Worm (Caenorhabditis elegans) whole organism, young adult: ENCODE results near the gene T08B6.9.

Experiments
- B0019.2 ChIP-seq: fragments of 200-800 bp; sonication (Bioruptor generic); conservative IDR thresholded peaks from 2 replicates; pipeline ENCODE4 v1.3.6; 2022; ENCODE audit warnings: missing genetic modification reagents, missing genetic modification characterization, missing compliant biosample characterization
- C06A6.2 ChIP-seq: fragments of 200-800 bp; sonication (Bioruptor generic); conservative IDR thresholded peaks from 2 replicates; pipeline ENCODE4 v1.3.6; 2022; ENCODE audit warnings: missing genetic modification characterization, missing compliant biosample characterization
- C17E4.6 ChIP-seq: fragments of 200-800 bp; sonication (Bioruptor generic); IDR thresholded peaks from 2 replicates; pipeline ENCODE4 v1.3.6; 2022; ENCODE audit warnings: missing genetic modification reagents, missing genetic modification characterization, missing compliant biosample characterization
- F10E7.11 ChIP-seq: sonication (generic microtip); optimal IDR thresholded peaks from 2 replicates; lab custom pipeline; 2017; ENCODE audit warnings: mild to moderate bottlenecking, missing genetic modification characterization, moderate library complexity, missing compliant biosample characterization
- F33H1.4 ChIP-seq: fragments of 200-800 bp; sonication (Bioruptor generic); IDR thresholded peaks from 2 replicates; pipeline ENCODE4 v1.3.6; 2022; ENCODE audit warnings: missing genetic modification reagents, missing genetic modification characterization, missing compliant biosample characterization
- F37B4.10 ChIP-seq: fragments of 200-800 bp; sonication (Bioruptor generic); IDR thresholded peaks from 2 replicates; pipeline ENCODE4 v1.3.6; 2022; ENCODE audit warnings: missing genetic modification characterization, missing compliant biosample characterization
- F52B5.7 ChIP-seq: sonication (generic microtip); optimal IDR thresholded peaks from 2 replicates; lab custom pipeline; 2016; ENCODE audit warnings: mild to moderate bottlenecking, missing genetic modification characterization, missing compliant biosample characterization
- T26A5.8 ChIP-seq: sonication (generic microtip); optimal IDR thresholded peaks from 2 replicates; lab custom pipeline; 2016; ENCODE audit warnings: missing genetic modification characterization, missing compliant biosample characterization
- akir-1 ChIP-seq: fragments of 200-800 bp; sonication (Bioruptor generic); optimal IDR thresholded peaks from 2 replicates; lab custom pipeline; 2018; ENCODE audit warnings: mild to moderate bottlenecking, missing genetic modification characterization, moderate library complexity, missing compliant biosample characterization
- ama-1 ChIP-seq, 3 experiments: fragments of 150-350 bp in 1 of 3; sonication (generic microtip) in 2 of 3; optimal IDR thresholded peaks; 2 replicates each; lab custom pipeline; 2014 to 2018; ENCODE audit warnings: missing biosample characterization in 2 of 3, missing genetic modification characterization in 2 of 3, missing genetic modification reagents in 2 of 3
- attf-3 ChIP-seq: fragments of 200-800 bp; sonication (Bioruptor generic); conservative IDR thresholded peaks from 2 replicates; pipeline ENCODE4 v1.3.6; 2022; ENCODE audit warnings: missing genetic modification reagents, missing genetic modification characterization, missing compliant biosample characterization
- attf-5 ChIP-seq: fragments of 200-800 bp; sonication (Bioruptor generic); optimal IDR thresholded peaks from 2 replicates; lab custom pipeline; 2018; ENCODE audit warnings: mild to moderate bottlenecking, missing genetic modification characterization, missing compliant biosample characterization
- bed-2 ChIP-seq: fragments of 200-800 bp; sonication (Bioruptor generic); IDR thresholded peaks from 2 replicates; pipeline ENCODE4 v1.3.6; 2022; ENCODE audit warnings: missing genetic modification reagents, missing genetic modification characterization, missing compliant biosample characterization
- cebp-1 ChIP-seq, 2 experiments: fragments of 200-800 bp in 1 of 2; sonication (Bioruptor generic) in 1 of 2; sonication (generic microtip) in 1 of 2; IDR thresholded peaks in 1 of 2; optimal IDR thresholded peaks in 1 of 2; 2 replicates each; pipeline versions ENCODE4 v1.3.6 to Lab custom; 2017 to 2022; ENCODE audit warnings: missing compliant biosample characterization in 2 of 2, missing genetic modification characterization in 2 of 2, mild to moderate bottlenecking in 1 of 2, missing genetic modification reagents in 1 of 2, moderate library complexity in 1 of 2
- cebp-2 ChIP-seq: fragments of 200-800 bp; sonication (Bioruptor generic); IDR thresholded peaks from 2 replicates; pipeline ENCODE4 v1.3.6; 2022; ENCODE audit warnings: missing genetic modification characterization, missing compliant biosample characterization
- fkh-3 ChIP-seq: sonication (generic microtip); optimal IDR thresholded peaks from 2 replicates; lab custom pipeline; 2016; ENCODE audit warnings: mild to moderate bottlenecking, missing genetic modification characterization, missing compliant biosample characterization
- hlh-12 ChIP-seq: sonication (generic microtip); optimal IDR thresholded peaks from 2 replicates; lab custom pipeline; 2016; ENCODE audit warnings: missing genetic modification characterization, missing compliant biosample characterization
- hmg-20 ChIP-seq: fragments of 200-800 bp; sonication (Bioruptor generic); IDR thresholded peaks from 2 replicates; pipeline ENCODE4 v1.3.6; 2022; ENCODE audit warnings: missing genetic modification reagents, missing genetic modification characterization, missing compliant biosample characterization
- lsy-27 ChIP-seq: sonication (generic microtip); optimal IDR thresholded peaks from 2 replicates; lab custom pipeline; 2017; ENCODE audit warnings: missing genetic modification characterization, mild to moderate bottlenecking, missing compliant biosample characterization, antibody characterized with exemption, missing genotype, borderline replicate concordance; ENCODE audit not compliant: insufficient read depth
- madf-8 ChIP-seq: fragments of 200-800 bp; sonication (Bioruptor generic); conservative IDR thresholded peaks from 2 replicates; pipeline ENCODE4 v1.3.6; 2022; ENCODE audit warnings: missing genetic modification reagents, missing genetic modification characterization, missing compliant biosample characterization
- mcd-1 ChIP-seq: fragments of 200-800 bp; sonication (Bioruptor generic); IDR thresholded peaks from 2 replicates; pipeline ENCODE4 v1.3.6; 2022; ENCODE audit warnings: missing genetic modification reagents, missing genetic modification characterization, missing compliant biosample characterization
- mes-4 ChIP-seq: sonication (generic microtip); optimal IDR thresholded peaks from 2 replicates; lab custom pipeline; 2016; ENCODE audit warnings: missing genotype, missing genetic modification characterization, missing compliant biosample characterization
- nfya-1 ChIP-seq: sonication (generic microtip); optimal IDR thresholded peaks from 2 replicates; lab custom pipeline; 2017; ENCODE audit warnings: antibody characterized with exemption, missing compliant biosample characterization, missing genetic modification characterization, borderline replicate concordance; ENCODE audit not compliant: insufficient read depth
- nhr-179 ChIP-seq: sonication (generic microtip); optimal IDR thresholded peaks from 2 replicates; lab custom pipeline; 2016; ENCODE audit warnings: mild to moderate bottlenecking, missing genetic modification characterization, missing compliant biosample characterization
- nhr-80 ChIP-seq: sonication (generic microtip); optimal IDR thresholded peaks from 2 replicates; lab custom pipeline; 2016; ENCODE audit warnings: missing genetic modification characterization, missing compliant biosample characterization
- pbrm-1 ChIP-seq: fragments of 200-800 bp; sonication (Bioruptor generic); IDR thresholded peaks from 2 replicates; pipeline ENCODE4 v1.3.6; 2022; ENCODE audit warnings: missing genetic modification reagents, missing genetic modification characterization, missing compliant biosample characterization
- pha-4 ChIP-seq: fragments of 150-350 bp; sonication (generic microtip); optimal IDR thresholded peaks from 2 replicates; lab custom pipeline; 2014; ENCODE audit warnings: missing biosample characterization, missing genetic modification reagents, missing genetic modification characterization
- repo-1 ChIP-seq: sonication (generic microtip); optimal IDR thresholded peaks from 2 replicates; lab custom pipeline; 2017; ENCODE audit warnings: mild to moderate bottlenecking, missing genetic modification characterization, missing compliant biosample characterization
- sdz-38 ChIP-seq: sonication (generic microtip); optimal IDR thresholded peaks from 2 replicates; lab custom pipeline; 2016; ENCODE audit warnings: missing genotype, missing genetic modification characterization, missing compliant biosample characterization
- snpc-1.1 ChIP-seq: sonication (generic microtip); optimal IDR thresholded peaks from 2 replicates; lab custom pipeline; 2017; ENCODE audit warnings: missing genetic modification characterization, mild to moderate bottlenecking, missing compliant biosample characterization, antibody characterized with exemption, moderate library complexity, missing genotype, missing genetic modification reagents; ENCODE audit not compliant: insufficient read depth
- snpc-1.3 ChIP-seq: sonication (generic microtip); optimal IDR thresholded peaks from 2 replicates; lab custom pipeline; 2017; ENCODE audit warnings: missing genetic modification characterization, mild to moderate bottlenecking, missing compliant biosample characterization, antibody characterized with exemption, moderate library complexity, missing genotype, missing genetic modification reagents; ENCODE audit not compliant: insufficient read depth
- somi-1 ChIP-seq: fragments of 200-800 bp; sonication (Bioruptor generic); optimal IDR thresholded peaks from 2 replicates; lab custom pipeline; 2018; ENCODE audit warnings: mild to moderate bottlenecking, missing genetic modification characterization, missing compliant biosample characterization
- sptf-2 ChIP-seq: fragments of 200-800 bp; sonication (Bioruptor generic); optimal IDR thresholded peaks from 2 replicates; lab custom pipeline; 2018; ENCODE audit warnings: mild to moderate bottlenecking, missing genetic modification characterization, missing compliant biosample characterization
- tlf-1 ChIP-seq: fragments of 200-800 bp; sonication (Bioruptor generic); optimal IDR thresholded peaks from 2 replicates; lab custom pipeline; 2018; ENCODE audit warnings: mild to moderate bottlenecking, missing genetic modification characterization, missing compliant biosample characterization
- xnd-1 ChIP-seq: sonication (generic microtip); optimal IDR thresholded peaks from 2 replicates; lab custom pipeline; 2016; ENCODE audit warnings: missing genotype, missing genetic modification reagents, missing genetic modification characterization, missing compliant biosample characterization
- zim-3 ChIP-seq: sonication (generic microtip); optimal IDR thresholded peaks from 2 replicates; lab custom pipeline; 2017; ENCODE audit warnings: mild to moderate bottlenecking, missing genetic modification characterization, moderate library complexity, missing compliant biosample characterization

T08B6.9 gene

ce11 chrIV:4870546-4870945 is 20.1 kb upstream of the T08B6.9 start, which contains the start of gene str-175:
Gene str-175, minus strand, starts transcription at chrIV:4870646.
- TF ChIP-seq tlf-1 (no peak), ama-1 (optimal IDR thresholded peaks at IDR 0.05; lab: Kevin White, UChicago) (no peak), ama-1 (GFP tag; optimal IDR thresholded peaks at IDR 0.05; lab: Kevin White, UChicago) (no peak), snpc-1.1 (tag; lab: Kevin White, UChicago) (no peak), mes-4 (tag; lab: Kevin White, UChicago) (no peak)

- TF ChIP-seq madf-8 (GFP tag; lab: Robert Waterston, UW) (no peak), nhr-80 (tag; lab: Kevin White, UChicago) (no peak), hmg-20 (GFP tag; lab: Robert Waterston, UW) (no peak), pbrm-1 (GFP tag; lab: Robert Waterston, UW) (no peak), cebp-1 (GFP tag; IDR thresholded peaks at IDR 0.05; lab: Robert Waterston, UW) (no peak), cebp-1 (tag; optimal IDR thresholded peaks at IDR 0.05; lab: Kevin White, UChicago) (no peak), repo-1 (tag; lab: Kevin White, UChicago) (no peak), xnd-1 (tag; lab: Kevin White, UChicago) (no peak), nfya-1 (no peak), B0019.2 (GFP tag; lab: Robert Waterston, UW) (no peak), somi-1 (no peak), bed-2 (GFP tag; lab: Robert Waterston, UW) (no peak), attf-5 (GFP tag; lab: Kevin White, UChicago) (no peak), F33H1.4 (GFP tag; lab: Robert Waterston, UW) (no peak), pha-4 (tag; lab: Kevin White, UChicago) (no peak), T26A5.8 (no peak), attf-3 (no peak), fkh-3 (no peak), cebp-2 (GFP tag; lab: Robert Waterston, UW) (no peak), zim-3 (no peak), nhr-179 (tag; lab: Kevin White, UChicago) (no peak)
These were observed 16.0 kb upstream of the T08B6.9 start, which contains the start of gene str-174 for ce11 chrIV:4874603-4875002. Gene str-174, minus strand, starts transcription at chrIV:4874703.

DNA sequence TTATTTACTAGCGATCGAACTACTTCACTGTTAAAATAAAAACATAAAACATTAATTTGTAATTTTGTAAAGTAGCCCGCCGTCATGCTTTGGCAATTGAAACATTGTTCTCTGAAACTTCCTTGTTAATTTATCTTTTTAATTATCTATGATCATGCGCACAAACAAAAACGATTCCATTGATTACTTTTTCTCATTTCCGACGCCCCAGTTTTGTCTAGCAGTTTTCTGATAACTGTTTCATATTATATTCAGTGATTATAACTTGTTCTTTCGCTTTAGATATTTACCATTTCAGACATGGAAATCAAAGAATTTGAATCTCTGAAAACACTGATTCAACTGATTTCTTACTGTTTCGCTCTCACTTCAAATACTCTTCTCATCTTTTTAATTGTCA is 13.5 kb upstream of the T08B6.9 start, which contains the start of gene str-170:
Gene str-170 (plus strand): TSS at position 301 of the 400 bp plus-strand sequence.
- TF ChIP-seq F52B5.7 (tag; lab: Kevin White, UChicago) (no peak), F33H1.4 (GFP tag; lab: Robert Waterston, UW) (no peak), F37B4.10 (GFP tag; lab: Robert Waterston, UW) (no peak), akir-1 (GFP tag; lab: Kevin White, UChicago) (no peak), F10E7.11 (no peak), C17E4.6 (GFP tag; lab: Robert Waterston, UW) (no peak), snpc-1.3 (tag; lab: Kevin White, UChicago) (no peak), C06A6.2 (no peak), mcd-1 (GFP tag; lab: Robert Waterston, UW) (no peak), hlh-12 (tag; lab: Kevin White, UChicago) (no peak), pbrm-1 (GFP tag; lab: Robert Waterston, UW) (no peak), sptf-2 (GFP tag; lab: Kevin White, UChicago) (no peak), sdz-38 (tag; lab: Kevin White, UChicago) (no peak), lsy-27 (tag; lab: Kevin White, UChicago) (no peak)
